Fruit fly (Drosophila melanogaster): ENCODE results near the gene CG2924.

The CG2924 gene

dm6 chrX:2317347-2317832 lies 46.8 kb upstream of the CG2924 start (continued):
- TF ChIP-seq CG9609 (GFP tag; optimal IDR thresholded peaks at IDR 0.05) (no peak), repo (GFP tag; optimal IDR thresholded peaks at IDR 0.05) (peak; percentile 1), vvl (GFP tag; IDR thresholded peaks at IDR 0.05) (peak; percentile 29; the same call in 1 of the 2 replicates), Xrp1 (GFP tag; IDR thresholded peaks at IDR 0.05) (no peak), corto (GFP tag; optimal IDR thresholded peaks at IDR 0.05) (no peak), H2.0 (GFP tag; IDR thresholded peaks at IDR 0.05) (no peak), MBD-R2 (GFP tag; IDR thresholded peaks at IDR 0.05) (no peak), CG4360 (GFP tag; IDR thresholded peaks at IDR 0.05) (peak; percentile 43; the same call in 1 of the 2 replicates), fu2 (GFP tag; optimal IDR thresholded peaks at IDR 0.05) (no peak), inv (GFP tag; IDR thresholded peaks at IDR 0.05; ENCODE audit: partially characterized antibody) (no peak), Drgx (GFP tag; IDR thresholded peaks at IDR 0.05) (no peak), Dp (GFP tag; optimal IDR thresholded peaks at IDR 0.05) (no peak), CG32767 (GFP tag; IDR thresholded peaks at IDR 0.05) (no peak), Ets65A (GFP tag) (no peak), Atf-2 (GFP tag; optimal IDR thresholded peaks at IDR 0.05) (no peak), exex (tag; optimal IDR thresholded peaks at IDR 0.05) (peak; percentile 2), CG10431 (GFP tag; optimal IDR thresholded peaks at IDR 0.05) (peak; percentile 49), BtbVII (GFP tag; optimal IDR thresholded peaks at IDR 0.05) (peak; percentile 78), br (optimal IDR thresholded peaks at IDR 0.05) (no peak), CG6765 (GFP tag; optimal IDR thresholded peaks at IDR 0.05) (no peak), Lpt (GFP tag; optimal IDR thresholded peaks at IDR 0.05) (no peak), gsb-n (tag; optimal IDR thresholded peaks at IDR 0.05) (peak; percentile 21), crol (GFP tag; IDR thresholded peaks at IDR 0.05) (peak; percentile 91), ro (GFP tag; IDR thresholded peaks at IDR 0.05) (no peak), CG10654 (GFP tag; optimal IDR thresholded peaks at IDR 0.05) (no peak), ATbp (GFP tag; optimal IDR thresholded peaks at IDR 0.05) (peak; percentile 41), CG3163 (GFP tag; optimal IDR thresholded peaks at IDR 0.05) (peak; percentile 94), Optix (GFP tag; IDR thresholded peaks at IDR 0.05) (no peak), luna (GFP tag; optimal IDR thresholded peaks at IDR 0.05) (no peak), CG2889 (GFP tag; IDR thresholded peaks at IDR 0.05) (no peak), Jarid2 (GFP tag; optimal IDR thresholded peaks at IDR 0.05) (no peak), Dip2 (GFP tag; IDR thresholded peaks at IDR 0.05) (no peak), CG13123 (GFP tag; optimal IDR thresholded peaks at IDR 0.05) (no peak), Sox100B (GFP tag; optimal IDR thresholded peaks at IDR 0.05) (no peak), CG3995 (GFP tag; optimal IDR thresholded peaks at IDR 0.05) (peak; percentile 76), gcm (GFP tag; optimal IDR thresholded peaks at IDR 0.05) (peak; percentile 27), Eip74EF (GFP tag; optimal IDR thresholded peaks at IDR 0.05) (peak in 1 of 2 experiments; percentile 98), toy (GFP tag; IDR thresholded peaks at IDR 0.05) (no peak), gcm2 (GFP tag; optimal IDR thresholded peaks at IDR 0.05) (no peak), ara (GFP tag; IDR thresholded peaks at IDR 0.05) (0 out of 2 replicates have a peak, but pooled peaks have one; percentile 21), Antp (GFP tag; optimal IDR thresholded peaks at IDR 0.05) (no peak), mld (GFP tag; IDR thresholded peaks at IDR 0.05; ENCODE audit: partially characterized antibody) (no peak), CG12219 (GFP tag; optimal IDR thresholded peaks at IDR 0.05) (peak; percentile 24), CG9797 (GFP tag; optimal IDR thresholded peaks at IDR 0.05) (no peak), HHEX (GFP tag; optimal IDR thresholded peaks at IDR 0.05) (no peak), CG34224 (GFP tag; IDR thresholded peaks at IDR 0.05; ENCODE audit: partially characterized antibody) (peak; percentile 62), Dref (GFP tag; IDR thresholded peaks at IDR 0.05) (no peak), Spps (tag; optimal IDR thresholded peaks at IDR 0.05) (no peak), sd (tag; optimal IDR thresholded peaks at IDR 0.05) (peak; percentile 65), CG11695 (GFP tag; IDR thresholded peaks at IDR 0.05) (peak; percentile 36; the same call in 1 of the 3 replicates), org-1 (GFP tag; optimal IDR thresholded peaks at IDR 0.05) (no peak), HLH4C (GFP tag; IDR thresholded peaks at IDR 0.05; ENCODE audit: partially characterized antibody) (no peak)

All from whole organism, embryonic.